Worm (Caenorhabditis elegans): Measurements from ENCODE around the gene nhr-214.

ce11 chrX:12664987-12665451, 36.8 kb downstream of the nhr-214 start:
- TF ChIP-seq ztf-11 (tag; optimal IDR thresholded peaks at IDR 0.05) (no peak), egl-27 (tag; optimal IDR thresholded peaks at IDR 0.05) (peak; percentile 35), nhr-12 (tag; optimal IDR thresholded peaks at IDR 0.05) (no peak)
